Worm (Caenorhabditis elegans) whole organism, mixed stage, embryonic: ENCODE data around the gene C50E3.7.

ENCODE experiments used
- M03D4.4 ChIP-seq: sonication (generic microtip); optimal IDR thresholded peaks from 2 replicates; lab custom pipeline; 2017; ENCODE audit warnings: mild to moderate bottlenecking, missing genetic modification characterization, missing compliant biosample characterization
- bed-3 ChIP-seq: fragments of 200-800 bp; sonication (Bioruptor generic); optimal IDR thresholded peaks from 3 replicates; lab custom pipeline; 2018; ENCODE audit warnings: mild to moderate bottlenecking, missing genetic modification characterization, moderate library complexity, missing compliant biosample characterization
- ceh-39 ChIP-seq: fragments of 150-350 bp; optimal IDR thresholded peaks from 2 replicates; lab custom pipeline; 2014; ENCODE audit warnings: missing biosample characterization, missing genetic modification characterization
- ceh-83 ChIP-seq: fragments of 200-800 bp; sonication (Bioruptor generic); optimal IDR thresholded peaks from 2 replicates; lab custom pipeline; 2018; ENCODE audit warnings: mild to moderate bottlenecking, missing genetic modification characterization, missing compliant biosample characterization
- ces-1 ChIP-seq: fragments of 150-350 bp; optimal IDR thresholded peaks from 2 replicates; lab custom pipeline; 2014; ENCODE audit warnings: missing biosample characterization, missing genetic modification reagents, missing genetic modification characterization
- cnd-1 ChIP-seq: fragments of 200-800 bp; sonication (Bioruptor generic); optimal IDR thresholded peaks from 2 replicates; lab custom pipeline; 2018; ENCODE audit warnings: mild to moderate bottlenecking, missing genetic modification characterization, missing compliant biosample characterization
- drap-1 ChIP-seq: fragments of 200-800 bp; sonication (Bioruptor generic); optimal IDR thresholded peaks from 3 replicates; lab custom pipeline; 2018; ENCODE audit warnings: mild to moderate bottlenecking, missing genetic modification characterization, missing compliant biosample characterization
- elt-1 ChIP-seq: sonication (generic microtip); optimal IDR thresholded peaks from 2 replicates; lab custom pipeline; 2017; ENCODE audit warnings: missing genetic modification characterization, mild to moderate bottlenecking, missing compliant biosample characterization, antibody characterized with exemption, moderate library complexity, borderline replicate concordance; ENCODE audit not compliant: insufficient read depth
- elt-3 ChIP-seq: fragments of 150-350 bp; optimal IDR thresholded peaks from 2 replicates; lab custom pipeline; 2014; ENCODE audit warnings: missing biosample characterization, missing genetic modification characterization
- hlh-1 ChIP-seq: fragments of 150-350 bp; optimal IDR thresholded peaks from 2 replicates; lab custom pipeline; 2014; ENCODE audit warnings: missing biosample characterization, missing genetic modification reagents, missing genetic modification characterization
- lin-32 ChIP-seq: fragments of 200-800 bp; sonication (Bioruptor generic); optimal IDR thresholded peaks from 2 replicates; lab custom pipeline; 2018; ENCODE audit warnings: mild to moderate bottlenecking, missing genetic modification characterization, missing compliant biosample characterization
- lsy-2 ChIP-seq: fragments of 150-350 bp; optimal IDR thresholded peaks from 2 replicates; lab custom pipeline; 2014; ENCODE audit warnings: missing biosample characterization, missing genetic modification characterization
- mab-5 ChIP-seq: fragments of 150-350 bp; optimal IDR thresholded peaks from 2 replicates; lab custom pipeline; 2014; ENCODE audit warnings: missing biosample characterization, missing genetic modification characterization
- mep-1 ChIP-seq: fragments of 150-350 bp; optimal IDR thresholded peaks from 2 replicates; lab custom pipeline; 2017; ENCODE audit warnings: missing biosample characterization, missing genetic modification reagents, missing genetic modification characterization, inconsistent platforms
- mls-2 ChIP-seq: sonication (generic microtip); optimal IDR thresholded peaks from 2 replicates; lab custom pipeline; 2016; ENCODE audit warnings: mild to moderate bottlenecking, missing genetic modification characterization, moderate library complexity, missing compliant biosample characterization
- nhr-12 ChIP-seq: fragments of 150-350 bp; optimal IDR thresholded peaks from 2 replicates; lab custom pipeline; 2014; ENCODE audit warnings: missing biosample characterization, missing genetic modification characterization
- nhr-237 ChIP-seq: fragments of 150-350 bp; optimal IDR thresholded peaks from 2 replicates; lab custom pipeline; 2014; ENCODE audit warnings: missing biosample characterization, missing genetic modification characterization
- nhr-28 ChIP-seq: fragments of 150-350 bp; optimal IDR thresholded peaks from 2 replicates; lab custom pipeline; 2014; ENCODE audit warnings: missing biosample characterization, missing genetic modification characterization
- nhr-76 ChIP-seq: sonication (generic microtip); optimal IDR thresholded peaks from 2 replicates; lab custom pipeline; 2017; ENCODE audit warnings: missing biosample characterization, missing genetic modification characterization
- pha-4 ChIP-seq: fragments of 150-350 bp; optimal IDR thresholded peaks from 2 replicates; lab custom pipeline; 2018; ENCODE audit warnings: missing biosample characterization, missing genetic modification reagents, missing genetic modification characterization
- sem-2 ChIP-seq: fragments of 200-800 bp; sonication (Bioruptor generic); optimal IDR thresholded peaks from 2 replicates; lab custom pipeline; 2018; ENCODE audit warnings: mild to moderate bottlenecking, missing genetic modification characterization, missing compliant biosample characterization
- snpc-4 ChIP-seq: fragments of 150-350 bp; optimal IDR thresholded peaks from 2 replicates; lab custom pipeline; 2014; ENCODE audit warnings: missing biosample characterization, missing genetic modification characterization
- sptf-1 ChIP-seq: sonication (generic microtip); optimal IDR thresholded peaks from 2 replicates; lab custom pipeline; 2017; ENCODE audit warnings: mild to moderate bottlenecking, missing genetic modification characterization, moderate library complexity, missing compliant biosample characterization
- unc-120 ChIP-seq: sonication (generic microtip); optimal IDR thresholded peaks from 2 replicates; lab custom pipeline; 2017; ENCODE audit warnings: missing genetic modification characterization, missing compliant biosample characterization; ENCODE audit not compliant: poor library complexity, severe bottlenecking
- unc-39 ChIP-seq: fragments of 150-350 bp; optimal IDR thresholded peaks from 2 replicates; lab custom pipeline; 2014; ENCODE audit warnings: missing biosample characterization, missing genetic modification characterization
- unc-62 ChIP-seq: fragments of 150-350 bp; optimal IDR thresholded peaks from 2 replicates; lab custom pipeline; 2014; ENCODE audit warnings: missing biosample characterization, missing genetic modification reagents, missing genetic modification characterization
- zip-8 ChIP-seq: fragments of 150-350 bp; optimal IDR thresholded peaks from 2 replicates; lab custom pipeline; 2014; ENCODE audit warnings: missing biosample characterization, missing genetic modification characterization
- ztf-11 ChIP-seq: fragments of 150-350 bp; optimal IDR thresholded peaks from 2 replicates; lab custom pipeline; 2014; ENCODE audit warnings: missing biosample characterization, missing genetic modification characterization

Gene C50E3.7

ce11 chrV:7600149-7600548, 2.0 kb upstream of the C50E3.7 start, which contains the start of gene C50E3.9:
TSS of gene C50E3.9 (minus strand) at chrV:7600249.
- TF ChIP-seq mls-2 (no peak), unc-120 (no peak), ces-1 (GFP tag; lab: Kevin White, UChicago) (no peak), lin-32 (GFP tag; lab: Kevin White, UChicago) (no peak), mep-1 (tag; lab: Kevin White, UChicago) (no peak), snpc-4 (tag; lab: Kevin White, UChicago) (no peak), elt-1 (tag; lab: Kevin White, UChicago) (no peak), nhr-12 (no peak), nhr-28 (no peak), bed-3 (no peak), unc-62 (GFP tag; lab: Kevin White, UChicago) (no peak), hlh-1 (no peak), zip-8 (tag; lab: Kevin White, UChicago) (no peak)

- TF ChIP-seq mep-1 (tag; lab: Kevin White, UChicago) (no peak), drap-1 (no peak), sem-2 (no peak), M03D4.4 (tag; lab: Kevin White, UChicago) (no peak), unc-120 (no peak)
Observed at ce11 chrV:7595132-7595531, 3.0 kb downstream of the C50E3.7 start.

- TF ChIP-seq ces-1 (GFP tag; lab: Kevin White, UChicago) = no peak
- TF ChIP-seq ceh-83 (GFP tag; lab: Kevin White, UChicago) = no peak
Observed at ce11 chrV:7590454-7590853, 7.7 kb downstream of the C50E3.7 start, which contains the start of gene C50E3.6. TSS of gene C50E3.6 (minus strand) at chrV:7590554.

- TF ChIP-seq nhr-76 (no peak), ces-1 (GFP tag; lab: Kevin White, UChicago) (peak; percentile 20), mep-1 (tag; lab: Kevin White, UChicago) (peak; percentile 52), lsy-2 (tag; lab: Kevin White, UChicago) (peak; percentile 5)
- TF ChIP-seq, all 35 proteins: peak for 3
Observed at ce11 chrV:7587637-7588036, 10.5 kb downstream of the C50E3.7 start, which contains the start of the genes F19F10.11 and C50E3.5. TSS of gene F19F10.11 (minus strand) at chrV:7587704. TSS of gene C50E3.5 (plus strand) at chrV:7587996.

- peak; percentile 30 for TF ChIP-seq nhr-237 (tag; lab: Kevin White, UChicago)
- no peak for TF ChIP-seq lsy-2 (tag; lab: Kevin White, UChicago)
- no peak for TF ChIP-seq unc-120
- peak; percentile 48 for TF ChIP-seq ces-1 (GFP tag; lab: Kevin White, UChicago)
- TF ChIP-seq lin-32 (GFP tag; lab: Kevin White, UChicago) = no peak
- no peak for TF ChIP-seq cnd-1 (tag; lab: Kevin White, UChicago)
- TF ChIP-seq zip-8 (tag; lab: Kevin White, UChicago) = no peak
- no peak for TF ChIP-seq unc-39
- TF ChIP-seq elt-3 = no peak
- no peak for TF ChIP-seq sptf-1 (tag; lab: Kevin White, UChicago)
- TF ChIP-seq ceh-83 (GFP tag; lab: Kevin White, UChicago) = no peak
- no peak for TF ChIP-seq sem-2
- TF ChIP-seq mls-2 = no peak
- TF ChIP-seq nhr-28 = no peak
- TF ChIP-seq nhr-76 = no peak
- peak; percentile 47 for TF ChIP-seq pha-4 (tag; lab: Kevin White, UChicago)
- TF ChIP-seq ceh-39 (tag; lab: Kevin White, UChicago) = no peak
- no peak for TF ChIP-seq bed-3
- peak; percentile 53 for TF ChIP-seq mep-1 (tag; lab: Kevin White, UChicago)
- no peak for TF ChIP-seq drap-1
- no peak for TF ChIP-seq mab-5
- TF ChIP-seq ztf-11 (tag; lab: Kevin White, UChicago) = no peak
Observed at ce11 chrV:7580378-7580777, 17.8 kb downstream of the C50E3.7 start, which contains the start of gene ets-6. TSS of gene ets-6 (minus strand) at chrV:7580546.

- TF ChIP-seq hlh-1 (peak; percentile 6), mep-1 (tag; lab: Kevin White, UChicago) (peak; percentile 13), pha-4 (tag; lab: Kevin White, UChicago) (peak; percentile 32), lsy-2 (tag; lab: Kevin White, UChicago) (no peak), ces-1 (GFP tag; lab: Kevin White, UChicago) (peak; percentile 67), sptf-1 (tag; lab: Kevin White, UChicago) (no peak)
Observed at ce11 chrV:7575563-7575962, 22.6 kb downstream of the C50E3.7 start, which contains the start of the genes snu-66 and ints-9. TSS of gene snu-66 (minus strand) at chrV:7575670. TSS of gene ints-9 (plus strand) at chrV:7575802.
